Worm (Caenorhabditis elegans): ENCODE measurements around the gene C34B4.2.

DNA sequence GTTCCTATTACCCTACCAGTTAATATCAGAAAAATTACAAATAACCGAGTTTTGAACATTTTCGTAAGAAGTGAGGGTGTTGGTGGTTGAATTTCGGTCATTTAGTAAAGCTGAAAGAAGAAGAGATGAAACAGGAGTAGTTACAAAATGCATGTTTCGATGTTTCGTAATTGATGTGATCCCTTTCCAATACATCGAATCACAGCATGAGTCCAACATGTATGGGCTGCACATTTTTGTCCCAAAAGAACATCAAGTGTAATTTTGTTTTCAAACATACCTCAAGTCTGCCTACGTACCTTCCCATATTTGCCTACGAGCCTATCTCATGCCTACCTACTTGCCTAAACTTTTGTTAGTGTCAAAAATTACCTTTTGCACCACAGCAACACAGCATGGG lies 46.4 kb upstream of the C34B4.2 start, which contains the start of gene W07G4.2:
- TF ChIP-seq unc-39 (tag; optimal IDR thresholded peaks at IDR 0.05) (no peak), ama-1 (optimal IDR thresholded peaks at IDR 0.05) (no peak), nhr-77 (tag; optimal IDR thresholded peaks at IDR 0.05) (no peak), unc-62 (GFP tag; optimal IDR thresholded peaks at IDR 0.05) (no peak), nhr-11 (tag; optimal IDR thresholded peaks at IDR 0.05) (no peak), nhr-21 (tag; optimal IDR thresholded peaks at IDR 0.05) (no peak), ceh-16 (tag; optimal IDR thresholded peaks at IDR 0.05) (no peak), ceh-82 (tag; optimal IDR thresholded peaks at IDR 0.05) (no peak)
